Fruit fly (Drosophila melanogaster) whole organism, embryonic: Measurements from ENCODE around the gene Lcch3.

Source experiments
- Atf6 ChIP-seq: fragments of 200-800 bp; sonication (Bioruptor generic); IDR thresholded peaks from 2 replicates; pipeline ENCODE4 v1.3.6; 2022; ENCODE audit warnings: missing biosample characterization, missing genetic modification characterization
- B-H1 ChIP-seq: fragments of 200-800 bp; sonication (Bioruptor generic); IDR thresholded peaks from 3 replicates; pipeline ENCODE4 v1.3.6; 2022; ENCODE audit warnings: missing biosample characterization, missing genetic modification characterization
- C15 ChIP-seq: fragments of 200-800 bp; sonication (Bioruptor generic); IDR thresholded peaks from 3 replicates; pipeline ENCODE4 v1.3.6; 2022; ENCODE audit warnings: missing biosample characterization, missing genetic modification characterization
- CG11723 ChIP-seq: fragments of 200-800 bp; sonication (Bioruptor generic); optimal IDR thresholded peaks from 2 replicates; lab custom pipeline; 2017; ENCODE audit warnings: missing biosample characterization, mild to moderate bottlenecking, missing genetic modification characterization
- CG12659 ChIP-seq: fragments of 200-800 bp; sonication (Bioruptor generic); optimal IDR thresholded peaks from 3 replicates; lab custom pipeline; 2017; ENCODE audit warnings: mild to moderate bottlenecking, missing biosample characterization, missing genetic modification reagents, missing genetic modification characterization
- CG15479 ChIP-seq: fragments of 200-800 bp; sonication (Bioruptor generic); optimal IDR thresholded peaks from 3 replicates; lab custom pipeline; 2019; ENCODE audit warnings: missing biosample characterization, mild to moderate bottlenecking, missing genetic modification characterization, moderate library complexity
- CG16813 ChIP-seq: fragments of 200-800 bp; sonication (Bioruptor generic); IDR thresholded peaks from 3 replicates; pipeline ENCODE4 v1.3.6; 2022; ENCODE audit warnings: missing biosample characterization, missing genetic modification characterization; ENCODE audit not compliant: partially characterized antibody
- CG17186 ChIP-seq: fragments of 200-800 bp; sonication (Bioruptor generic); optimal IDR thresholded peaks from 3 replicates; lab custom pipeline; 2017; ENCODE audit warnings: missing biosample characterization, missing genetic modification reagents, missing genetic modification characterization
- CG17361 ChIP-seq: fragments of 200-800 bp; sonication (Bioruptor generic); IDR thresholded peaks from 3 replicates; pipeline ENCODE4 v1.3.6; 2022; ENCODE audit warnings: missing biosample characterization, missing genetic modification characterization
- CG17829 ChIP-seq: fragments of 200-800 bp; optimal IDR thresholded peaks from 2 replicates; lab custom pipeline; 2019; ENCODE audit warnings: missing biosample characterization, mild to moderate bottlenecking, missing genetic modification characterization, moderate library complexity
- CG18262 ChIP-seq: fragments of 200-800 bp; optimal IDR thresholded peaks from 3 replicates; lab custom pipeline; 2019; ENCODE audit warnings: missing biosample characterization, mild to moderate bottlenecking, missing genetic modification characterization, moderate library complexity
- CG2678 ChIP-seq: fragments of 200-800 bp; sonication (Bioruptor generic); optimal IDR thresholded peaks from 3 replicates; lab custom pipeline; 2019; ENCODE audit warnings: missing biosample characterization, mild to moderate bottlenecking, missing genetic modification characterization, moderate library complexity
- CG31388 ChIP-seq: fragments of 200-800 bp; sonication (Bioruptor generic); optimal IDR thresholded peaks from 2 replicates; lab custom pipeline; 2016; ENCODE audit warnings: missing biosample characterization, missing genetic modification characterization
- CG3995 ChIP-seq: fragments of 200-800 bp; sonication (Bioruptor generic); optimal IDR thresholded peaks from 3 replicates; lab custom pipeline; 2016; ENCODE audit warnings: missing biosample characterization, missing genetic modification characterization
- CG43689 ChIP-seq: fragments of 200-800 bp; sonication (Bioruptor generic); IDR thresholded peaks from 2 replicates; pipeline ENCODE4 v1.3.6; 2022; ENCODE audit warnings: missing biosample characterization, missing genetic modification characterization
- CG4617 ChIP-seq: fragments of 200-800 bp; sonication (Bioruptor generic); optimal IDR thresholded peaks from 3 replicates; lab custom pipeline; 2016; ENCODE audit warnings: missing biosample characterization, missing genetic modification characterization, borderline replicate concordance
- CG8388 ChIP-seq: fragments of 200-800 bp; sonication (Bioruptor generic); optimal IDR thresholded peaks from 2 replicates; lab custom pipeline; 2019; ENCODE audit warnings: missing biosample characterization, mild to moderate bottlenecking, missing genetic modification characterization, moderate library complexity
- CG9215 ChIP-seq: fragments of 200-800 bp; sonication (Bioruptor generic); IDR thresholded peaks from 2 replicates; pipeline ENCODE4 v1.3.6; 2022; ENCODE audit warnings: missing biosample characterization, missing genetic modification characterization
- CG9437 ChIP-seq: fragments of 200-800 bp; sonication (Bioruptor generic); optimal IDR thresholded peaks from 2 replicates; lab custom pipeline; 2018; ENCODE audit warnings: missing biosample characterization, mild to moderate bottlenecking, missing genetic modification characterization
- CG9817 ChIP-seq: fragments of 200-800 bp; sonication (Bioruptor generic); optimal IDR thresholded peaks from 2 replicates; lab custom pipeline; 2018; ENCODE audit warnings: missing biosample characterization, mild to moderate bottlenecking, missing genetic modification characterization, moderate library complexity
- Camta ChIP-seq: fragments of 200-800 bp; sonication (Bioruptor generic); optimal IDR thresholded peaks from 2 replicates; lab custom pipeline; 2016; ENCODE audit warnings: missing biosample characterization, missing genetic modification characterization
- D ChIP-seq, 2 experiments: fragments of 200-800 bp in 1 of 2; fragments of >200 bp in 1 of 2; sonication (Bioruptor generic) in 1 of 2; optimal IDR thresholded peaks; 2 replicates in 1 of 2; 3 replicates in 1 of 2; lab custom pipeline; 2017; ENCODE audit warnings: mild to moderate bottlenecking in 1 of 2, missing biosample characterization in 1 of 2, missing genetic modification characterization in 1 of 2, missing genetic modification reagents in 1 of 2
- Elba2 ChIP-seq: fragments of 200-800 bp; sonication (Bioruptor generic); optimal IDR thresholded peaks from 3 replicates; lab custom pipeline; 2016; ENCODE audit warnings: missing biosample characterization, missing genetic modification characterization
- GATAe ChIP-seq: fragments of 200-800 bp; sonication (Bioruptor generic); conservative IDR thresholded peaks from 2 replicates; pipeline ENCODE4 v1.3.6; 2022; ENCODE audit warnings: missing biosample characterization, missing genetic modification characterization
- Hand ChIP-seq: fragments of 200-800 bp; sonication (Bioruptor generic); optimal IDR thresholded peaks from 2 replicates; lab custom pipeline; 2017; ENCODE audit warnings: mild to moderate bottlenecking, missing biosample characterization, missing genetic modification reagents, missing genetic modification characterization
- HmgZ ChIP-seq: fragments of 200-800 bp; sonication (Bioruptor generic); optimal IDR thresholded peaks from 2 replicates; lab custom pipeline; 2018; ENCODE audit warnings: missing biosample characterization, mild to moderate bottlenecking, missing genetic modification characterization
- Hr39 ChIP-seq: fragments of >200 bp; optimal IDR thresholded peaks from 2 replicates; lab custom pipeline; 2017
- Lpt ChIP-seq: fragments of >200 bp; optimal IDR thresholded peaks from 2 replicates; lab custom pipeline; 2018; ENCODE audit warnings: missing biosample characterization, missing genetic modification characterization
- MESR4 ChIP-seq: fragments of 200-800 bp; sonication (Bioruptor generic); optimal IDR thresholded peaks from 2 replicates; lab custom pipeline; 2018; ENCODE audit warnings: missing biosample characterization, mild to moderate bottlenecking, missing genetic modification characterization, moderate library complexity
- Med ChIP-seq: fragments of 200-800 bp; sonication (Bioruptor generic); peaks from one replicate; lab custom pipeline; 2016; ENCODE audit warnings: missing biosample characterization, missing genetic modification characterization, mild to moderate bottlenecking, inconsistent platforms, moderate library complexity
- NC2α ChIP-seq: fragments of 200-800 bp; sonication (Bioruptor generic); optimal IDR thresholded peaks from 2 replicates; lab custom pipeline; 2016; ENCODE audit warnings: missing biosample characterization, missing genetic modification characterization
- NK7.1 ChIP-seq: fragments of 200-800 bp; sonication (Bioruptor generic); optimal IDR thresholded peaks from 3 replicates; lab custom pipeline; 2016; ENCODE audit warnings: missing biosample characterization, missing genetic modification characterization
- PHDP ChIP-seq: fragments of 200-800 bp; sonication (Bioruptor generic); optimal IDR thresholded peaks from 3 replicates; lab custom pipeline; 2018; ENCODE audit warnings: missing biosample characterization, mild to moderate bottlenecking, missing genetic modification characterization, moderate library complexity
- Poxn ChIP-seq: fragments of 200-800 bp; sonication (Bioruptor generic); IDR thresholded peaks from 2 replicates; pipeline ENCODE4 v1.3.6; 2022; ENCODE audit warnings: missing biosample characterization, missing genetic modification characterization
- Usf ChIP-seq: fragments of 200-800 bp; sonication (Bioruptor generic); optimal IDR thresholded peaks from 2 replicates; lab custom pipeline; 2017; ENCODE audit warnings: missing genotype, missing biosample characterization, missing genetic modification characterization
- Xrp1 ChIP-seq: fragments of 200-800 bp; sonication (Bioruptor generic); IDR thresholded peaks from 2 replicates; pipeline ENCODE4 v1.3.6; 2022; ENCODE audit warnings: missing biosample characterization, missing genetic modification characterization
- bbx ChIP-seq: fragments of 200-800 bp; sonication (Bioruptor generic); IDR thresholded peaks from 2 replicates; pipeline ENCODE4 v1.3.6; 2022; ENCODE audit warnings: missing biosample characterization, missing genetic modification characterization; ENCODE audit not compliant: partially characterized antibody
- cwo ChIP-seq: fragments of 200-800 bp; sonication (Bioruptor generic); optimal IDR thresholded peaks from 3 replicates; lab custom pipeline; 2017; ENCODE audit warnings: missing biosample characterization, missing genetic modification characterization, mild to moderate bottlenecking, moderate library complexity, missing genetic modification reagents
- dysf ChIP-seq: fragments of 200-800 bp; sonication (Bioruptor generic); IDR thresholded peaks from 3 replicates; pipeline ENCODE4 v1.3.6; 2022; ENCODE audit warnings: missing biosample characterization, missing genetic modification characterization
- gce ChIP-seq: fragments of 200-800 bp; sonication (Bioruptor generic); IDR thresholded peaks from 3 replicates; pipeline ENCODE4 v1.3.6; 2022; ENCODE audit warnings: missing biosample characterization, missing genetic modification characterization
- hb ChIP-seq: fragments of 200-800 bp; sonication (Bioruptor generic); IDR thresholded peaks from 3 replicates; pipeline ENCODE4 v1.3.6; 2022; ENCODE audit warnings: missing biosample characterization, missing genetic modification characterization; ENCODE audit not compliant: partially characterized antibody
- lab ChIP-seq: fragments of 200-800 bp; sonication (Bioruptor generic); optimal IDR thresholded peaks from 3 replicates; lab custom pipeline; 2017; ENCODE audit warnings: missing biosample characterization, missing genetic modification characterization, mild to moderate bottlenecking, moderate library complexity, missing genetic modification reagents
- mirr ChIP-seq: fragments of 200-800 bp; sonication (Bioruptor generic); optimal IDR thresholded peaks from 3 replicates; lab custom pipeline; 2018; ENCODE audit warnings: missing biosample characterization, mild to moderate bottlenecking, missing genetic modification characterization
- otp ChIP-seq: fragments of 200-800 bp; sonication (Bioruptor generic); IDR thresholded peaks from 3 replicates; pipeline ENCODE4, ENCODE4 v1.3.6; 2022; ENCODE audit warnings: missing biosample characterization, missing genetic modification characterization
- rib ChIP-seq: fragments of 200-800 bp; sonication (Bioruptor generic); IDR thresholded peaks from 2 replicates; pipeline ENCODE4 v1.3.6; 2022; ENCODE audit warnings: missing biosample characterization, missing genetic modification characterization
- sens ChIP-seq: fragments of 200-800 bp; sonication (Bioruptor generic); peaks from one replicate; lab custom pipeline; 2016; ENCODE audit warnings: missing biosample characterization, missing genetic modification characterization
- sqz ChIP-seq: fragments of 200-800 bp; sonication (Bioruptor generic); optimal IDR thresholded peaks from 3 replicates; lab custom pipeline; 2018; ENCODE audit warnings: missing biosample characterization, mild to moderate bottlenecking, missing genetic modification characterization
- tgo ChIP-seq: fragments of 200-800 bp; sonication (Bioruptor generic); IDR thresholded peaks from 3 replicates; pipeline ENCODE4 v1.3.6; 2022; ENCODE audit warnings: missing biosample characterization, missing genetic modification characterization
- ttk ChIP-seq: fragments of 200-800 bp; sonication (Bioruptor generic); IDR thresholded peaks from 2 replicates; pipeline ENCODE4 v2.1.2; 2022; ENCODE audit warnings: missing biosample characterization, missing genetic modification characterization
- z ChIP-seq: fragments of 200-800 bp; sonication (Bioruptor generic); IDR thresholded peaks from 3 replicates; pipeline ENCODE4 v1.3.6; 2022; ENCODE audit warnings: missing biosample characterization, missing genetic modification characterization

Lcch3 gene

DNA sequence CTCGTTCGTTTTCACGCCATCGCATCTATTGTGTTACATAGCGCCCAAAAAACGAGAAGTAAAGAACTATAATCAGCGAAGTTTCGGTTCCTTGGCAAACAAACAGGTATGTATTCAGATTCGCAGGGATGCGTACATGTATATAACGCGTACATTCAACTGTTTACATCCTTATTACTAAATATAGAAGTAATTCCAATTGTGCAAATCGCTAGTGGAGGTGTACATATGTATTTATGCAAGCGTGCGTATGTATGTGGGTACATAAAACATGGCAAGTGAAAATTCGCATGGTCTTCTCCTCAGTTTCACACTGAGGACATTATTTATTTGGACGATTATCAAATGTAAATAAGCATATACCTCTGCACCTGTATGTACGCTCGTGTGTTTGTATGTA lies 16.6 kb downstream of the Lcch3 start:
- TF ChIP-seq NC2α (GFP tag; lab: Kevin White, UChicago) (no peak), dysf (GFP tag; lab: Robert Waterston, UW) (no peak), Xrp1 (no peak), CG15479 (GFP tag; lab: Kevin White, UChicago) (peak; percentile 12), Atf6 (no peak), CG8388 (peak; percentile 33), cwo (no peak), tgo (GFP tag; lab: Robert Waterston, UW) (no peak), hb (no peak), D (optimal IDR thresholded peaks at IDR 0.05; lab: Kevin White, UChicago) (no peak), D (GFP tag; optimal IDR thresholded peaks at IDR 0.05; lab: Kevin White, UChicago) (no peak), CG17829 (no peak), sens (GFP tag; lab: Kevin White, UChicago) (peak; percentile 59), Elba2 (GFP tag; lab: Kevin White, UChicago) (peak; percentile 92)
- TF ChIP-seq, all 482 proteins: peak for 4

DNA sequence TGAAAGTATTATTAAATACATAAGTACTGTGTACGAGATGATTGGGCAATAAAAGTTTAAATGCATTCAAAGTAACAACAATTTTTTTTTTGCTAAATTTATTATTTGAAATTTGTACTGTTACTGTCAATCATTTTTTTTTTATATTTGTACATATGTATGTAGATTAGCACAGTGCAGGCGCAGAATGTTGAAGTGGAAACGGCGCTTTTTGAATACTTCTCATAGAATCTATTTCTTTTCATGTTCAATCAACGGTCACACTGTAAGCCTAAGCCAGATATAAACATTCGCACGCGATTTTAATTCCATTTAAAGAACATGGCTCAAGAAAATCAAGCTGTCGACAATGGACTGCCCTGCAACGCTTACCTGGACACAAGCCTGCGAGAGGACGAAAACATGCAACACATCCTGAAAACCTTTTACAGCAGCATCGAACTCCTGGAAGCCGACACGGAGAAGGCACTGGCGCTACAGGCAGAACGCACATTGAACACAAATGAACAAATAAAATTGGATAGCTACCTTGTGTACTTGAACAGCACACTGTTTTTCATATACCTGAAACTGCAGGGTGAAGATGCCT lies 19.9 kb downstream of the Lcch3 start, which contains the start of gene Rrp47:
TSS of gene Rrp47 (plus strand) at position 163 of the 589 bp plus-strand sequence.
- TF ChIP-seq bbx, result no peak
- TF ChIP-seq Med (GFP tag; lab: Kevin White, UChicago), result peak; percentile 5
- TF ChIP-seq HmgZ (tag; lab: Kevin White, UChicago), result peak; percentile 10
- no peak for TF ChIP-seq otp (GFP tag; lab: Robert Waterston, UW)
- no peak for TF ChIP-seq lab (GFP tag; lab: Kevin White, UChicago)
- no peak for TF ChIP-seq CG18262 (tag; lab: Kevin White, UChicago)
- no peak for TF ChIP-seq Lpt (GFP tag; lab: Kevin White, UChicago)
- no peak for TF ChIP-seq Camta (GFP tag; lab: Kevin White, UChicago)
- TF ChIP-seq sqz, result peak; percentile 32
- no peak for TF ChIP-seq CG9817
- no peak for TF ChIP-seq NK7.1 (GFP tag; lab: Kevin White, UChicago)
- no peak for TF ChIP-seq CG11723
- TF ChIP-seq CG17361 (GFP tag; lab: Robert Waterston, UW), result no peak
- TF ChIP-seq CG9437 (GFP tag; lab: Kevin White, UChicago), result no peak
- no peak for TF ChIP-seq CG16813
- no peak for TF ChIP-seq z (GFP tag; lab: Robert Waterston, UW)
- TF ChIP-seq ttk (GFP tag; lab: Robert Waterston, UW), result no peak
- no peak for TF ChIP-seq gce
- no peak for TF ChIP-seq GATAe (GFP tag; lab: Robert Waterston, UW)
- TF ChIP-seq C15, result no peak
- TF ChIP-seq CG17186 (GFP tag; lab: Kevin White, UChicago), result peak; percentile 3
- TF ChIP-seq Hr39 (lab: Kevin White, UChicago), result no peak
- TF ChIP-seq dysf (GFP tag; lab: Robert Waterston, UW), result no peak
- peak; percentile 60 for TF ChIP-seq CG4617 (GFP tag; lab: Kevin White, UChicago)
- TF ChIP-seq CG2678 (tag; lab: Kevin White, UChicago), result no peak
- TF ChIP-seq Usf, result no peak
- TF ChIP-seq MESR4, result peak; percentile 83
- TF ChIP-seq CG17829, result peak; percentile 6
- TF ChIP-seq B-H1 (GFP tag; lab: Robert Waterston, UW), result no peak
- TF ChIP-seq rib (GFP tag; lab: Robert Waterston, UW), result no peak
- TF ChIP-seq mirr (GFP tag; lab: Kevin White, UChicago), result no peak
- TF ChIP-seq CG3995 (GFP tag; lab: Kevin White, UChicago), result peak; percentile 37
- TF ChIP-seq CG9215 (GFP tag; lab: Robert Waterston, UW), result no peak
- no peak for TF ChIP-seq CG43689 (GFP tag; lab: Robert Waterston, UW)
- TF ChIP-seq CG31388 (GFP tag; lab: Kevin White, UChicago), result no peak
- peak; percentile 39 for TF ChIP-seq CG12659 (GFP tag; lab: Kevin White, UChicago)
- no peak for TF ChIP-seq Poxn (GFP tag; lab: Robert Waterston, UW)
- no peak for TF ChIP-seq Hand (GFP tag; lab: Kevin White, UChicago)
- TF ChIP-seq PHDP (tag; lab: Kevin White, UChicago), result no peak
- TF ChIP-seq D (optimal IDR thresholded peaks at IDR 0.05; lab: Kevin White, UChicago), result no peak
- TF ChIP-seq D (GFP tag; optimal IDR thresholded peaks at IDR 0.05; lab: Kevin White, UChicago), result no peak
